Worm (Caenorhabditis elegans): ENCODE results near the gene ZK563.7.

The ZK563.7 gene

ce11 chrX:3399917-3400316 is 19.6 kb downstream of the ZK563.7 start, which contains the start of gene cht-1:
TSS of gene cht-1 (minus strand) at chrX:3400017.
- TF ChIP-seq elt-2 (tag; optimal IDR thresholded peaks at IDR 0.05): no peak
- TF ChIP-seq ceh-45 (GFP tag; IDR thresholded peaks at IDR 0.05): no peak
- TF ChIP-seq ceh-48 (tag; optimal IDR thresholded peaks at IDR 0.05): no peak
- no peak for TF ChIP-seq dve-1 (tag; optimal IDR thresholded peaks at IDR 0.05)
- TF ChIP-seq ceh-14 (tag; optimal IDR thresholded peaks at IDR 0.05): no peak
- no peak for TF ChIP-seq pat-9 (tag; optimal IDR thresholded peaks at IDR 0.05)
- TF ChIP-seq che-1 (tag; optimal IDR thresholded peaks at IDR 0.05): no peak
- TF ChIP-seq ztf-16 (tag; optimal IDR thresholded peaks at IDR 0.05): no peak
- no peak for TF ChIP-seq ceh-31 (tag; optimal IDR thresholded peaks at IDR 0.05)
- TF ChIP-seq unc-42 (tag; optimal IDR thresholded peaks at IDR 0.05): no peak
- TF ChIP-seq pha-4 (tag; optimal IDR thresholded peaks at IDR 0.05): no peak
- TF ChIP-seq ceh-18 (tag; optimal IDR thresholded peaks at IDR 0.05): no peak
- TF ChIP-seq ama-1 (optimal IDR thresholded peaks at IDR 0.05): no peak
- TF ChIP-seq nfya-1 (tag; optimal IDR thresholded peaks at IDR 0.05): no peak
- no peak for TF ChIP-seq ceh-24 (tag; optimal IDR thresholded peaks at IDR 0.05)

- TF ChIP-seq fkh-6 (tag; optimal IDR thresholded peaks at IDR 0.05): no peak
- no peak for TF ChIP-seq ama-1 (optimal IDR thresholded peaks at IDR 0.05)
- TF ChIP-seq fax-1 (tag; optimal IDR thresholded peaks at IDR 0.05): no peak
- no peak for TF ChIP-seq syd-9 (tag; optimal IDR thresholded peaks at IDR 0.05)
- no peak for TF ChIP-seq ets-4 (tag; optimal IDR thresholded peaks at IDR 0.05)
- no peak for TF ChIP-seq pha-4 (tag; optimal IDR thresholded peaks at IDR 0.05)
- TF ChIP-seq che-1 (tag; optimal IDR thresholded peaks at IDR 0.05): no peak
- TF ChIP-seq sdc-2 (tag; optimal IDR thresholded peaks at IDR 0.05): no peak
- TF ChIP-seq mec-3 (tag; optimal IDR thresholded peaks at IDR 0.05; ENCODE audit: borderline replicate concordance): no peak
- no peak for TF ChIP-seq K02D7.2 (tag; optimal IDR thresholded peaks at IDR 0.05)
- no peak for TF ChIP-seq Y22D7AL.16 (tag; optimal IDR thresholded peaks at IDR 0.05)
- no peak for TF ChIP-seq madf-2 (tag; optimal IDR thresholded peaks at IDR 0.05)
- TF ChIP-seq sox-2 (GFP tag; IDR thresholded peaks at IDR 0.05): no peak
- no peak for TF ChIP-seq elt-4 (tag; optimal IDR thresholded peaks at IDR 0.05)
Observed at ce11 chrX:3400387-3400786, 20.1 kb downstream of the ZK563.7 start.

- TF ChIP-seq C08G9.2 (tag; optimal IDR thresholded peaks at IDR 0.05): no peak
- TF ChIP-seq npax-4 (tag; optimal IDR thresholded peaks at IDR 0.05): no peak
- TF ChIP-seq ceh-45 (GFP tag; IDR thresholded peaks at IDR 0.05): no peak
- no peak for TF ChIP-seq sox-4 (tag; optimal IDR thresholded peaks at IDR 0.05)
- TF ChIP-seq dmd-4 (tag; optimal IDR thresholded peaks at IDR 0.05; ENCODE audit: borderline replicate concordance): no peak
- TF ChIP-seq unc-42 (tag; optimal IDR thresholded peaks at IDR 0.05): no peak
- TF ChIP-seq hlh-13 (GFP tag; optimal IDR thresholded peaks at IDR 0.05): no peak
- no peak for TF ChIP-seq sox-2 (GFP tag; IDR thresholded peaks at IDR 0.05)
- TF ChIP-seq T23F11.4 (GFP tag; optimal IDR thresholded peaks at IDR 0.05): no peak
- no peak for TF ChIP-seq C38D4.7 (GFP tag; optimal IDR thresholded peaks at IDR 0.05)
- TF ChIP-seq F13H6.1 (tag; optimal IDR thresholded peaks at IDR 0.05): no peak
- no peak for TF ChIP-seq fkh-10 (GFP tag; optimal IDR thresholded peaks at IDR 0.05)
- no peak for TF ChIP-seq gmeb-2 (tag; optimal IDR thresholded peaks at IDR 0.05)
- no peak for TF ChIP-seq dve-1 (tag; optimal IDR thresholded peaks at IDR 0.05)
- no peak for TF ChIP-seq ceh-18 (tag; optimal IDR thresholded peaks at IDR 0.05)
- no peak for TF ChIP-seq ceh-14 (tag; optimal IDR thresholded peaks at IDR 0.05)
- TF ChIP-seq ceh-6 (GFP tag; optimal IDR thresholded peaks at IDR 0.05): no peak
- no peak for TF ChIP-seq elt-4 (tag; optimal IDR thresholded peaks at IDR 0.05)
- no peak for TF ChIP-seq fkh-6 (tag; optimal IDR thresholded peaks at IDR 0.05)
Observed at ce11 chrX:3401701-3402100, 21.4 kb downstream of the ZK563.7 start, which contains the start of gene C04F6.9. TSS of gene C04F6.9 (plus strand) at chrX:3402001.

- TF ChIP-seq ceh-22 (tag; optimal IDR thresholded peaks at IDR 0.05): no peak
- TF ChIP-seq ceh-9 (tag; optimal IDR thresholded peaks at IDR 0.05): no peak
- no peak for TF ChIP-seq hlh-8 (tag; optimal IDR thresholded peaks at IDR 0.05)
- no peak for TF ChIP-seq madf-2 (tag; optimal IDR thresholded peaks at IDR 0.05)
- no peak for TF ChIP-seq nhr-232 (tag; optimal IDR thresholded peaks at IDR 0.05)
- no peak for TF ChIP-seq hlh-15 (tag; optimal IDR thresholded peaks at IDR 0.05)
- TF ChIP-seq K09A11.1 (tag; optimal IDR thresholded peaks at IDR 0.05; ENCODE audit: insufficient read depth): no peak
- no peak for TF ChIP-seq eyg-1 (tag; optimal IDR thresholded peaks at IDR 0.05)
- TF ChIP-seq hlh-30 (tag; optimal IDR thresholded peaks at IDR 0.05; ENCODE audit: insufficient read depth): no peak
- no peak for TF ChIP-seq sox-2 (GFP tag; IDR thresholded peaks at IDR 0.05)
- no peak for TF ChIP-seq ceh-34 (tag; optimal IDR thresholded peaks at IDR 0.05)
- no peak for TF ChIP-seq nhr-11 (tag; optimal IDR thresholded peaks at IDR 0.05)
- no peak for TF ChIP-seq hlh-13 (GFP tag; optimal IDR thresholded peaks at IDR 0.05)
- TF ChIP-seq ceh-30 (tag; optimal IDR thresholded peaks at IDR 0.05): no peak
- no peak for TF ChIP-seq odd-2 (tag; optimal IDR thresholded peaks at IDR 0.05)
- TF ChIP-seq F13H6.1 (tag; optimal IDR thresholded peaks at IDR 0.05): no peak
- no peak for TF ChIP-seq ets-4 (tag; optimal IDR thresholded peaks at IDR 0.05)
Observed at ce11 chrX:3403195-3403594, 22.9 kb downstream of the ZK563.7 start, which contains the start of gene vit-5. TSS of gene vit-5 (plus strand) at chrX:3403471.
